Worm (Caenorhabditis elegans) whole organism, midembryonic: ENCODE results near the gene F52B10.3.

Experiments used
- T22C8.4 ChIP-seq: fragments of 200-800 bp; sonication (Bioruptor generic); IDR thresholded peaks from 2 replicates; pipeline ENCODE4 v1.3.6; 2022; ENCODE audit warnings: missing genetic modification characterization, missing compliant biosample characterization
- cog-1 ChIP-seq: sonication (generic microtip); optimal IDR thresholded peaks from 2 replicates; lab custom pipeline; 2016; ENCODE audit warnings: missing genetic modification characterization, missing compliant biosample characterization
- flt-1 ChIP-seq: fragments of 200-800 bp; sonication (Bioruptor generic); IDR thresholded peaks from 2 replicates; pipeline ENCODE4 v1.3.6; 2022; ENCODE audit warnings: missing genetic modification characterization, missing compliant biosample characterization
- klf-2 ChIP-seq: fragments of 200-800 bp; sonication (Bioruptor generic); conservative IDR thresholded peaks from 2 replicates; pipeline ENCODE4 v1.3.6; 2022; ENCODE audit warnings: missing genetic modification reagents, missing genetic modification characterization, missing compliant biosample characterization
- med-1 ChIP-seq: sonication (generic microtip); optimal IDR thresholded peaks from 2 replicates; lab custom pipeline; 2017; ENCODE audit warnings: missing genetic modification characterization, mild to moderate bottlenecking, missing compliant biosample characterization, antibody characterized with exemption, missing genetic modification reagents; ENCODE audit not compliant: insufficient read depth
- ref-1 ChIP-seq: fragments of 200-800 bp; sonication (Bioruptor generic); conservative IDR thresholded peaks from 2 replicates; pipeline ENCODE4 v1.3.6; 2022; ENCODE audit warnings: missing genetic modification reagents, missing genetic modification characterization, missing compliant biosample characterization
- tab-1 ChIP-seq: fragments of 200-800 bp; sonication (Bioruptor generic); IDR thresholded peaks from 2 replicates; pipeline ENCODE4 v1.3.6; 2022; ENCODE audit warnings: missing genetic modification characterization, missing compliant biosample characterization
- ztf-23 ChIP-seq: fragments of 200-800 bp; sonication (Bioruptor generic); IDR thresholded peaks from 2 replicates; pipeline ENCODE4 v1.3.6; 2022; ENCODE audit warnings: missing genetic modification reagents, missing genetic modification characterization, missing compliant biosample characterization
- ztf-29 ChIP-seq: fragments of 200-800 bp; sonication (Bioruptor generic); IDR thresholded peaks from 2 replicates; pipeline ENCODE4 v1.3.6; 2022; ENCODE audit warnings: missing genetic modification reagents, missing genetic modification characterization, missing compliant biosample characterization

The F52B10.3 gene

DNA sequence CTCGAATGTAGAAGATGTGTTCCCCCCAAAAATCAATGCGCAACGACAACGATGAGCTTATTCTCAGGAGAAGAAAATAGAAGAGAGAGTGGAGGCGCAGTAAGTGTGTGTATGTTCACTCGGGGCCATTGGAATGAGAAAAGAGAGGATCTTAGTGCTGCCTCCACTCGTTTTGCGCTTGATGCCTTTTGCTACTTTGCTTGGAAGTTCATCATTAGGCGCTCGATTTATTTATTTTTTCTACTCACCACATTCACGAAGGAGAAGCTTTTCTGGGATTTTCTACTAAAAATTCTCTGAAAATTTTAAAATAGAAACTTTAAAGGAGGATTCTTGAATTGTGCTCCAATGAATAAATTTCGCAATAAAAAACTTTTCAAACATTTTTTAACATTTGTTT lies at the start of gene F52B10.3:
Gene F52B10.3, minus strand, starts transcription at position 101 of the 400 bp plus-strand sequence.
- TF ChIP-seq tab-1 (GFP tag; lab: Robert Waterston, UW), result no peak
- no peak for TF ChIP-seq ref-1
- TF ChIP-seq flt-1 (GFP tag; lab: Robert Waterston, UW), result no peak
- no peak for TF ChIP-seq med-1 (GFP tag; lab: Kevin White, UChicago)

DNA sequence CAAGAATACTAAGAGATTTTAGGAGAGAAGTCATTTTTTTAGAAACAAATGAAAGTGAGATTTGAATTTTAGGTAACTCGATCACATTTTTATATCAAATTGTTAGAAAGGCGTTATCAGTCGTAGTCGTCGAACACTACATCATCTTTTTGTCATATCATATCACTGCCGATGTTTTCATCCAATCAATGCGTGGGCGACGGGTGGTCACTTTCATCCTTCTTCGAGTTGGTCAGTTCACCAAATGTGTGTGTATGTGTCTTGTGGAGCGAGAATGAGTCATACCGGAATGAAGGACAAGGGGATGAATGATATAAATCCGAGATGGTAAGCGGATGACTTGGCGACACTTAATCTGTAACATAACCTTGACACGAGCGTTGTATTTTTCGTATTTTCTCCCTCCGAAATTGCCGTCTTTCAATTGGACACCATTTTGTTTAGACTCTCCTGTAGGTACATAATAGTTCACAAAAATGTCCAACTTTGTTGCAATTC lies 48.4 kb upstream of the F52B10.3 start, which contains the start of the genes Y41G9A.10 and Y41G9A.5:
Gene Y41G9A.10, minus strand, starts transcription at position 51 of the 498 bp plus-strand sequence.
Gene Y41G9A.5, plus strand, starts transcription at position 160 of the 498 bp plus-strand sequence.
- TF ChIP-seq cog-1 (tag; lab: Kevin White, UChicago) (no peak), ztf-23 (GFP tag; lab: Robert Waterston, UW) (no peak), med-1 (GFP tag; lab: Kevin White, UChicago) (no peak), klf-2 (GFP tag; lab: Robert Waterston, UW) (no peak), ztf-29 (GFP tag; lab: Robert Waterston, UW) (no peak), ref-1 (no peak), flt-1 (GFP tag; lab: Robert Waterston, UW) (no peak), T22C8.4 (GFP tag; lab: Robert Waterston, UW) (no peak), tab-1 (GFP tag; lab: Robert Waterston, UW) (no peak)

DNA sequence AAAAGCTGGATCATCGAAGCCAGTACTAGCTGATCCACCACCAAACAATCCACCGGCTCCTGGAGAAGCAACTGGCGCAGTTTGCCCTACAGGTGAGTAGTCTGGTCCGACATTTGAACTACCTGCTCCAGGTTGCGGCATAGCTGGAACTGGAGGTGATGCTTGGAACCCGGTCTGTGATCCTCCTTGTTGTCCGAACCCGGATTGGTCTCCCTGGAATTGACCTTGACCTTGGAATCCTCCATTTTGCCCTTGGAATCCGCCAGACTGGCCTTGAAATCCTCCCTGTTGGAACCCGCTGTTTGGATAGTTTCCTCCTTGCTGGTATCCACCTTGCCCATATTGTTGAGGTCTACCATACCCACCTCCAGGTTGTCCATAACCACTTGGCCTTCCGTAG lies 47.8 kb upstream of the F52B10.3 start:
- TF ChIP-seq ref-1 (no peak), ztf-29 (GFP tag; lab: Robert Waterston, UW) (no peak), T22C8.4 (GFP tag; lab: Robert Waterston, UW) (no peak), klf-2 (GFP tag; lab: Robert Waterston, UW) (no peak), tab-1 (GFP tag; lab: Robert Waterston, UW) (no peak)

- TF ChIP-seq ztf-29 (GFP tag; lab: Robert Waterston, UW), result no peak
- no peak for TF ChIP-seq tab-1 (GFP tag; lab: Robert Waterston, UW)
- no peak for TF ChIP-seq flt-1 (GFP tag; lab: Robert Waterston, UW)
- TF ChIP-seq med-1 (GFP tag; lab: Kevin White, UChicago), result no peak
- no peak for TF ChIP-seq klf-2 (GFP tag; lab: Robert Waterston, UW)
- no peak for TF ChIP-seq T22C8.4 (GFP tag; lab: Robert Waterston, UW)
- no peak for TF ChIP-seq cog-1 (tag; lab: Kevin White, UChicago)
- TF ChIP-seq ref-1, result no peak
- TF ChIP-seq ztf-23 (GFP tag; lab: Robert Waterston, UW), result no peak
Measured at ce11 chrX:2943611-2944010, 45.5 kb upstream of the F52B10.3 start.

ce11 chrX:2942327-2942726 lies 44.2 kb upstream of the F52B10.3 start:
- TF ChIP-seq ref-1 (no peak), flt-1 (GFP tag; lab: Robert Waterston, UW) (no peak), klf-2 (GFP tag; lab: Robert Waterston, UW) (no peak), ztf-23 (GFP tag; lab: Robert Waterston, UW) (no peak), med-1 (GFP tag; lab: Kevin White, UChicago) (no peak), tab-1 (GFP tag; lab: Robert Waterston, UW) (no peak), T22C8.4 (GFP tag; lab: Robert Waterston, UW) (no peak), ztf-29 (GFP tag; lab: Robert Waterston, UW) (no peak), cog-1 (tag; lab: Kevin White, UChicago) (no peak)

ce11 chrX:2940572-2940971 lies 42.4 kb upstream of the F52B10.3 start, which contains the start of gene pfk-1.1:
TSS of gene pfk-1.1 (plus strand) at chrX:2940872.
- TF ChIP-seq klf-2 (GFP tag; lab: Robert Waterston, UW) (no peak), cog-1 (tag; lab: Kevin White, UChicago) (no peak), ztf-23 (GFP tag; lab: Robert Waterston, UW) (no peak), tab-1 (GFP tag; lab: Robert Waterston, UW) (no peak), flt-1 (GFP tag; lab: Robert Waterston, UW) (no peak), ztf-29 (GFP tag; lab: Robert Waterston, UW) (no peak), med-1 (GFP tag; lab: Kevin White, UChicago) (no peak), T22C8.4 (GFP tag; lab: Robert Waterston, UW) (no peak), ref-1 (no peak)

DNA sequence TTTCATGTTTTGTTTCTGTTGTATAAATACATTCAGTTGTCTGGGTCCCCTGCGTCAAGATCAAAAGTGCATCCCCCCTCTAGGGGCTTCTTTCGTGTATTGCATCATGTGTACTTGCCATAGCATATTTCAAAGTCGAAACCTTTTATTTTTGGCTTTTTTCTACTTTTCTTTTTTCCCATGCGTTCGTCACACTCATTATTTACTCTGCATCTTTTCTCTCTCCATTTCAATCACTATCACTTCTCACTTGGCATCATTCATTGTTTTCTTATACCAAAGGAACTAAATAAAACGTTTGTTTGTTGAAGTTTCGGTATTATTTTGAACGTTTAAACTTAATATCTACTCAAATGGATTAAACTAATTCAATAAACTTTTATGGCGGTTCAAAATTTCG lies 41.4 kb upstream of the F52B10.3 start:
- TF ChIP-seq ztf-23 (GFP tag; lab: Robert Waterston, UW) (no peak), med-1 (GFP tag; lab: Kevin White, UChicago) (no peak), cog-1 (tag; lab: Kevin White, UChicago) (no peak), flt-1 (GFP tag; lab: Robert Waterston, UW) (no peak), T22C8.4 (GFP tag; lab: Robert Waterston, UW) (no peak), tab-1 (GFP tag; lab: Robert Waterston, UW) (no peak), ztf-29 (GFP tag; lab: Robert Waterston, UW) (no peak), ref-1 (no peak), klf-2 (GFP tag; lab: Robert Waterston, UW) (no peak)

DNA sequence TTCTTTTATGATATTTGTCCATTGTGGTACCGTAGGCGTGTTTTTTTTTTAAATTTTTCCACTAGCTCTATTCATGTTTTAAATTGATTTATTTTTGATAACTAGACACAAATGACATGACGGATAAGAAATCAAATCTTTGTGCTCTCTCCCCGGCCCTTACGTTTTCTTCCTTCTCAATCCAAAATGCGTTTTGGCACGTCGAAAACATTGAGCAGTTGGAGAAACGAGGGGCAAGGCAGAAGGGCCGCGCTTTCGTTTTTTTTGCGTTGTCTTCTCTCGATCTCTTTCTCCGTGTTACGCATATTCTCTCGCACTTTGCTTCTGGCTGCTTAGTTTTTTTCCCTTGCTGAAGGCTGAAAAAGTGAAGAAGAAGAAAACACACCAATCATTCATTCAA lies 40.9 kb upstream of the F52B10.3 start:
- TF ChIP-seq cog-1 (tag; lab: Kevin White, UChicago), result no peak
- TF ChIP-seq ztf-29 (GFP tag; lab: Robert Waterston, UW), result no peak
- TF ChIP-seq tab-1 (GFP tag; lab: Robert Waterston, UW), result no peak
- TF ChIP-seq med-1 (GFP tag; lab: Kevin White, UChicago), result no peak
- TF ChIP-seq klf-2 (GFP tag; lab: Robert Waterston, UW), result no peak
- no peak for TF ChIP-seq ref-1
- no peak for TF ChIP-seq T22C8.4 (GFP tag; lab: Robert Waterston, UW)
- TF ChIP-seq ztf-23 (GFP tag; lab: Robert Waterston, UW), result no peak
- no peak for TF ChIP-seq flt-1 (GFP tag; lab: Robert Waterston, UW)

- no peak for TF ChIP-seq ztf-23 (GFP tag; lab: Robert Waterston, UW)
- no peak for TF ChIP-seq tab-1 (GFP tag; lab: Robert Waterston, UW)
- no peak for TF ChIP-seq med-1 (GFP tag; lab: Kevin White, UChicago)
- TF ChIP-seq T22C8.4 (GFP tag; lab: Robert Waterston, UW), result no peak
- TF ChIP-seq ztf-29 (GFP tag; lab: Robert Waterston, UW), result no peak
- no peak for TF ChIP-seq klf-2 (GFP tag; lab: Robert Waterston, UW)
- TF ChIP-seq ref-1, result no peak
Measured at ce11 chrX:2933061-2933460, 34.9 kb upstream of the F52B10.3 start, which contains the start of gene fard-1. TSS of gene fard-1 (plus strand) at chrX:2933361.
